Worm (Caenorhabditis elegans) whole organism, L1 larva: ENCODE data around the gene nhr-12.

Experiments used
- C16A3.4 ChIP-seq: fragments of 150-350 bp; optimal IDR thresholded peaks from 2 replicates; lab custom pipeline; 2014; ENCODE audit warnings: missing biosample characterization, missing genetic modification characterization
- aly-2 ChIP-seq: fragments of 150-350 bp; optimal IDR thresholded peaks from 2 replicates; lab custom pipeline; 2014; ENCODE audit warnings: missing biosample characterization, missing genetic modification characterization
- ama-1 ChIP-seq: fragments of 150-350 bp; optimal IDR thresholded peaks from 2 replicates; lab custom pipeline; 2014
- ceh-82 ChIP-seq, 3 experiments: fragments of 150-350 bp in 1 of 3; sonication (generic microtip) in 2 of 3; optimal IDR thresholded peaks; 2 replicates each; lab custom pipeline; 2014 to 2017; ENCODE audit warnings: missing biosample characterization in 3 of 3, missing genetic modification characterization in 3 of 3
- ces-1 ChIP-seq: fragments of 150-350 bp; optimal IDR thresholded peaks from 2 replicates; lab custom pipeline; 2014; ENCODE audit warnings: missing biosample characterization, missing genetic modification reagents, missing genetic modification characterization
- dsc-1 ChIP-seq: sonication (generic microtip); optimal IDR thresholded peaks from 2 replicates; lab custom pipeline; 2016; ENCODE audit warnings: mild to moderate bottlenecking, missing genetic modification characterization, missing compliant biosample characterization
- elt-2 ChIP-seq: sonication (generic microtip); optimal IDR thresholded peaks from 2 replicates; lab custom pipeline; 2016; ENCODE audit warnings: missing genetic modification characterization, mild to moderate bottlenecking, inconsistent platforms, missing compliant biosample characterization, missing genetic modification reagents
- fkh-4 ChIP-seq: sonication (generic microtip); optimal IDR thresholded peaks from 2 replicates; lab custom pipeline; 2016; ENCODE audit warnings: missing compliant biosample characterization, missing genetic modification characterization, borderline replicate concordance
- fkh-8 ChIP-seq: sonication (generic microtip); optimal IDR thresholded peaks from 2 replicates; lab custom pipeline; 2016; ENCODE audit warnings: mild to moderate bottlenecking, missing genetic modification characterization, missing compliant biosample characterization
- grh-1 ChIP-seq: fragments of 200-800 bp; sonication (Bioruptor generic); IDR thresholded peaks from 2 replicates; pipeline ENCODE4 v1.3.6; 2022; ENCODE audit warnings: missing genetic modification reagents, missing genetic modification characterization, missing compliant biosample characterization
- hpl-2 ChIP-seq: fragments of 150-350 bp; optimal IDR thresholded peaks from 2 replicates; lab custom pipeline; 2014; ENCODE audit warnings: missing biosample characterization, missing genetic modification reagents, missing genetic modification characterization
- irx-1 ChIP-seq: sonication (generic microtip); optimal IDR thresholded peaks from 2 replicates; lab custom pipeline; 2016; ENCODE audit warnings: missing genetic modification characterization, missing compliant biosample characterization
- isw-1 ChIP-seq: fragments of 200-800 bp; sonication (Bioruptor generic); IDR thresholded peaks from 2 replicates; pipeline ENCODE4 v1.3.6; 2022; ENCODE audit warnings: missing genetic modification characterization, missing compliant biosample characterization
- jun-1 ChIP-seq: fragments of 150-350 bp; optimal IDR thresholded peaks from 2 replicates; lab custom pipeline; 2014; ENCODE audit warnings: missing biosample characterization, missing genetic modification reagents, missing genetic modification characterization
- lin-13 ChIP-seq: fragments of 150-350 bp; optimal IDR thresholded peaks from 2 replicates; lab custom pipeline; 2014; ENCODE audit warnings: missing biosample characterization, missing genetic modification reagents, missing genetic modification characterization
- lin-14 ChIP-seq: fragments of 200-800 bp; sonication (Bioruptor generic); optimal IDR thresholded peaks from 2 replicates; lab custom pipeline; 2018; ENCODE audit warnings: mild to moderate bottlenecking, missing genetic modification characterization, moderate library complexity, missing compliant biosample characterization
- lin-15B ChIP-seq: fragments of 150-350 bp; sonication (generic microtip); optimal IDR thresholded peaks from 3 replicates; lab custom pipeline; 2014; ENCODE audit warnings: missing biosample characterization, missing genetic modification characterization
- lin-39 ChIP-seq: fragments of 150-350 bp; optimal IDR thresholded peaks from 2 replicates; lab custom pipeline; 2014; ENCODE audit warnings: missing biosample characterization, missing genetic modification reagents, missing genetic modification characterization
- lsy-2 ChIP-seq, 2 experiments: fragments of 150-350 bp; optimal IDR thresholded peaks; 2 replicates each; lab custom pipeline; 2014; ENCODE audit warnings: missing biosample characterization in 2 of 2, missing genetic modification characterization in 2 of 2
- mab-9 ChIP-seq: fragments of 200-800 bp; sonication (Bioruptor generic); IDR thresholded peaks from 2 replicates; pipeline ENCODE4 v1.3.6; 2022; ENCODE audit warnings: missing genetic modification reagents, missing genetic modification characterization, missing compliant biosample characterization
- mef-2 ChIP-seq: fragments of 150-350 bp; optimal IDR thresholded peaks from 2 replicates; lab custom pipeline; 2014; ENCODE audit warnings: missing biosample characterization, missing genetic modification characterization
- mep-1 ChIP-seq: fragments of 150-350 bp; optimal IDR thresholded peaks from 2 replicates; lab custom pipeline; 2014; ENCODE audit warnings: missing biosample characterization, missing genetic modification characterization
- nhr-12 ChIP-seq: sonication (generic microtip); optimal IDR thresholded peaks from 2 replicates; lab custom pipeline; 2017; ENCODE audit warnings: missing biosample characterization, missing genetic modification characterization
- nhr-19 ChIP-seq: fragments of 200-800 bp; sonication (Bioruptor generic); conservative IDR thresholded peaks from 2 replicates; pipeline ENCODE4 v1.3.6; 2022; ENCODE audit warnings: missing genetic modification characterization, missing compliant biosample characterization
- nhr-47 ChIP-seq: sonication (generic microtip); optimal IDR thresholded peaks from 2 replicates; lab custom pipeline; 2016; ENCODE audit warnings: mild to moderate bottlenecking, missing genetic modification characterization, moderate library complexity, missing compliant biosample characterization
- nhr-71 ChIP-seq: sonication (generic microtip); optimal IDR thresholded peaks from 2 replicates; lab custom pipeline; 2016; ENCODE audit warnings: mild to moderate bottlenecking, missing genetic modification characterization, moderate library complexity, missing compliant biosample characterization
- nhr-76 ChIP-seq: sonication (generic microtip); optimal IDR thresholded peaks from 2 replicates; lab custom pipeline; 2017; ENCODE audit warnings: missing biosample characterization, missing genetic modification characterization
- nhr-90 ChIP-seq: sonication (generic microtip); optimal IDR thresholded peaks from 2 replicates; lab custom pipeline; 2016; ENCODE audit warnings: mild to moderate bottlenecking, missing genetic modification characterization, missing compliant biosample characterization; ENCODE audit not compliant: poor library complexity
- pag-3 ChIP-seq: sonication (generic microtip); optimal IDR thresholded peaks from 2 replicates; lab custom pipeline; 2017; ENCODE audit warnings: missing genetic modification characterization, mild to moderate bottlenecking, missing compliant biosample characterization, antibody characterized with exemption, borderline replicate concordance; ENCODE audit not compliant: insufficient read depth
- rnt-1 ChIP-seq: sonication (generic microtip); optimal IDR thresholded peaks from 2 replicates; lab custom pipeline; 2016; ENCODE audit warnings: mild to moderate bottlenecking, missing genetic modification characterization, moderate library complexity, missing compliant biosample characterization
- skn-1 ChIP-seq: fragments of 150-350 bp; optimal IDR thresholded peaks from 2 replicates; lab custom pipeline; 2014; ENCODE audit warnings: missing biosample characterization, missing genetic modification characterization
- snu-23 ChIP-seq: sonication (generic microtip); optimal IDR thresholded peaks from 2 replicates; lab custom pipeline; 2016; ENCODE audit warnings: missing genetic modification characterization, missing compliant biosample characterization
- sptf-1 ChIP-seq: fragments of 150-350 bp; optimal IDR thresholded peaks from 2 replicates; lab custom pipeline; 2014; ENCODE audit warnings: missing biosample characterization, missing genetic modification characterization
- sup-37 ChIP-seq: fragments of 200-800 bp; sonication (Bioruptor generic); optimal IDR thresholded peaks from 2 replicates; lab custom pipeline; 2018; ENCODE audit warnings: mild to moderate bottlenecking, missing genetic modification characterization, missing compliant biosample characterization
- unc-130 ChIP-seq: fragments of 150-350 bp; optimal IDR thresholded peaks from 2 replicates; lab custom pipeline; 2017; ENCODE audit warnings: missing biosample characterization, missing genetic modification characterization, inconsistent platforms
- unc-30 ChIP-seq: sonication (generic microtip); optimal IDR thresholded peaks from 2 replicates; lab custom pipeline; 2017; ENCODE audit warnings: missing biosample characterization, missing genetic modification characterization
- xbp-1 ChIP-seq: sonication (generic microtip); optimal IDR thresholded peaks from 2 replicates; lab custom pipeline; 2016; ENCODE audit warnings: missing genetic modification characterization, missing compliant biosample characterization
- ztf-11 ChIP-seq, 2 experiments: sonication (generic microtip); optimal IDR thresholded peaks; 2 replicates each; lab custom pipeline; 2016 to 2017; ENCODE audit warnings: missing genetic modification characterization in 2 of 2, missing biosample characterization in 1 of 2, missing compliant biosample characterization in 1 of 2

nhr-12 gene

ce11 chrV:10070541-10070940 is 13.3 kb downstream of the nhr-12 start, which contains the start of gene nhr-192:
TSS of gene nhr-192 (minus strand) at chrV:10070641.
- TF ChIP-seq ceh-82 (tag; optimal IDR thresholded peaks at IDR 0.05; lab: Kevin White, UChicago) (no peak), mab-9 (GFP tag; lab: Robert Waterston, UW) (no peak), snu-23 (no peak), hpl-2 (GFP tag; lab: Kevin White, UChicago) (no peak), nhr-19 (GFP tag; lab: Robert Waterston, UW) (no peak), mef-2 (tag; lab: Kevin White, UChicago) (no peak)

ce11 chrV:10066769-10067168 is 17.1 kb downstream of the nhr-12 start, which contains the start of gene npr-39:
TSS of gene npr-39 (plus strand) at chrV:10067069.
- TF ChIP-seq lin-15B (tag; lab: Kevin White, UChicago), result no peak
- no peak for TF ChIP-seq mep-1 (tag; lab: Kevin White, UChicago)
- TF ChIP-seq sptf-1 (tag; lab: Kevin White, UChicago), result no peak
- no peak for TF ChIP-seq skn-1
- TF ChIP-seq aly-2 (tag; lab: Kevin White, UChicago), result no peak
- no peak for TF ChIP-seq lin-13 (GFP tag; lab: Kevin White, UChicago)
- no peak for TF ChIP-seq C16A3.4 (tag; lab: Kevin White, UChicago)
- no peak for TF ChIP-seq irx-1 (tag; lab: Kevin White, UChicago)

- TF ChIP-seq irx-1 (tag; lab: Kevin White, UChicago), result no peak
- no peak for TF ChIP-seq ama-1 (lab: Kevin White, UChicago)
- peak; percentile 93 for TF ChIP-seq dsc-1 (tag; lab: Kevin White, UChicago)
- TF ChIP-seq fkh-4 (tag; lab: Kevin White, UChicago), result peak; percentile 84
- TF ChIP-seq mab-9 (GFP tag; lab: Robert Waterston, UW), result no peak
Observed at ce11 chrV:10065679-10066078, 18.2 kb downstream of the nhr-12 start.

ce11 chrV:10064221-10064620 is 19.6 kb downstream of the nhr-12 start, which contains the start of gene fipr-13:
TSS of gene fipr-13 (plus strand) at chrV:10064521.
- TF ChIP-seq isw-1 (GFP tag; lab: Robert Waterston, UW), result no peak
- TF ChIP-seq xbp-1 (tag; lab: Kevin White, UChicago), result no peak
- no peak for TF ChIP-seq unc-30 (tag; lab: Kevin White, UChicago)
- no peak for TF ChIP-seq skn-1
- TF ChIP-seq nhr-76, result no peak

ce11 chrV:10060039-10060438 is 23.8 kb downstream of the nhr-12 start:
- no peak for TF ChIP-seq aly-2 (tag; lab: Kevin White, UChicago)
- TF ChIP-seq lin-39, result peak; percentile 41
- no peak for TF ChIP-seq elt-2 (tag; lab: Kevin White, UChicago)
- TF ChIP-seq nhr-47 (tag; lab: Kevin White, UChicago), result no peak
- peak; percentile 36 for TF ChIP-seq nhr-71 (tag; lab: Kevin White, UChicago)
- TF ChIP-seq pag-3 (tag; lab: Kevin White, UChicago), result peak; percentile 49
- TF ChIP-seq lsy-2 (tag; optimal IDR thresholded peaks at IDR 0.05; lab: Kevin White, UChicago), result peak in 1 of 2 experiments; percentile 27
- TF ChIP-seq hpl-2 (GFP tag; lab: Kevin White, UChicago), result no peak
- TF ChIP-seq jun-1 (tag; lab: Kevin White, UChicago), result no peak
- no peak for TF ChIP-seq nhr-12
- peak; percentile 7 for TF ChIP-seq snu-23
- no peak for TF ChIP-seq fkh-8 (tag; lab: Kevin White, UChicago)
- TF ChIP-seq nhr-90 (tag; lab: Kevin White, UChicago), result no peak
- no peak for TF ChIP-seq ztf-11 (tag; optimal IDR thresholded peaks at IDR 0.05; lab: Kevin White, UChicago)
- TF ChIP-seq ces-1 (GFP tag; lab: Kevin White, UChicago), result no peak
- TF ChIP-seq grh-1, result no peak
- no peak for TF ChIP-seq sup-37
- no peak for TF ChIP-seq mef-2 (tag; lab: Kevin White, UChicago)
- peak; percentile 51 for TF ChIP-seq lin-14 (GFP tag; lab: Kevin White, UChicago)
- TF ChIP-seq rnt-1, result peak; percentile 57
- no peak for TF ChIP-seq unc-130 (tag; lab: Kevin White, UChicago)
